Worm (Caenorhabditis elegans): ENCODE measurements around the gene srh-18.

DNA sequence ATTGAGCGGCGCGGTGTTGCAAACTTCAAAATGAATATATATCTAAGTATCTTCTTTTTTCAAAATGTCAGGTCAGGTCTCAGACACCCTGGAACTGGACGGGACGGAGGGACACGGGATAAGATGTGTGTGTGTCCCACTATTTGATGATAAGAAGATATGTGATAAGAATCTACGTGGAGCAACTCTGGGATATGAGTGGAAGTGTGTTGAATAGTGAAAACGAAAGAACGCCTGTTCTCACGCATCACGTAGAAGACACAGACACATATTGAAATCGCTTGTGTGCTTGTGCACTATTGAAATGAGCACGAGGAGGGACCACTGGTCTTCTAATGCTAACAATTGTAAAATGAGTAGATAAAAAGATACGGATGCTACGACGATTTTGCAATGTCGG, 22.4 kb upstream of the srh-18 start, which contains the start of gene uig-1:
- TF ChIP-seq blmp-1 (tag; optimal IDR thresholded peaks at IDR 0.05), result no peak
- TF ChIP-seq elt-3 (tag; optimal IDR thresholded peaks at IDR 0.05), result no peak
- no peak for TF ChIP-seq lsy-2 (tag; optimal IDR thresholded peaks at IDR 0.05)
- TF ChIP-seq snpc-4 (tag; optimal IDR thresholded peaks at IDR 0.05), result no peak
- TF ChIP-seq pha-4 (tag; optimal IDR thresholded peaks at IDR 0.05), result no peak
- no peak for TF ChIP-seq tbx-8 (GFP tag; optimal IDR thresholded peaks at IDR 0.05)
- TF ChIP-seq flh-1 (GFP tag; optimal IDR thresholded peaks at IDR 0.05), result no peak
- no peak for TF ChIP-seq nhr-12 (tag; optimal IDR thresholded peaks at IDR 0.05)
- no peak for TF ChIP-seq lin-13 (tag; optimal IDR thresholded peaks at IDR 0.05)
- no peak for TF ChIP-seq bed-3 (GFP tag; optimal IDR thresholded peaks at IDR 0.05)
- TF ChIP-seq ham-2 (GFP tag; optimal IDR thresholded peaks at IDR 0.05), result no peak
- no peak for TF ChIP-seq nhr-2 (tag; optimal IDR thresholded peaks at IDR 0.05)
- no peak for TF ChIP-seq unc-62 (GFP tag; optimal IDR thresholded peaks at IDR 0.05)
- TF ChIP-seq nhr-237 (tag; optimal IDR thresholded peaks at IDR 0.05), result no peak
